Fruit fly (Drosophila melanogaster) whole organism, embryonic: ENCODE results near the gene Ufsp2.
A peak's percentile ranks its signal among the peaks of the same experiment; 100 is the strongest.

ENCODE experiments used
- Antp ChIP-seq: fragments of 200-800 bp; sonication (Bioruptor generic); optimal IDR thresholded peaks from 3 replicates; lab custom pipeline; 2016; ENCODE audit warnings: missing biosample characterization, missing genetic modification characterization
- BEAF-32 ChIP-seq: fragments of 200-800 bp; sonication (Bioruptor generic); optimal IDR thresholded peaks from 3 replicates; lab custom pipeline; 2017; ENCODE audit warnings: missing biosample characterization, missing genetic modification characterization, mild to moderate bottlenecking, moderate library complexity, missing genetic modification reagents
- BtbVII ChIP-seq: fragments of 200-800 bp; sonication (Bioruptor generic); optimal IDR thresholded peaks from 3 replicates; lab custom pipeline; 2017; ENCODE audit warnings: missing biosample characterization, mild to moderate bottlenecking, missing genetic modification characterization
- CG11085 ChIP-seq: fragments of 200-800 bp; sonication (Bioruptor generic); IDR thresholded peaks from 2 replicates; pipeline ENCODE4 v1.3.6; 2022; ENCODE audit warnings: missing biosample characterization, missing genetic modification characterization
- CG13123 ChIP-seq: fragments of 200-800 bp; sonication (Bioruptor generic); optimal IDR thresholded peaks from 2 replicates; lab custom pipeline; 2016; ENCODE audit warnings: missing biosample characterization, missing genetic modification characterization
- CG15073 ChIP-seq: fragments of 200-800 bp; sonication (Bioruptor generic); optimal IDR thresholded peaks from 2 replicates; lab custom pipeline; 2016; ENCODE audit warnings: missing biosample characterization, missing genetic modification characterization
- CG15269 ChIP-seq: fragments of 200-800 bp; sonication (Bioruptor generic); optimal IDR thresholded peaks from 2 replicates; lab custom pipeline; 2018; ENCODE audit warnings: missing biosample characterization, mild to moderate bottlenecking, missing genetic modification characterization, moderate library complexity
- CG2678 ChIP-seq: fragments of 200-800 bp; sonication (Bioruptor generic); optimal IDR thresholded peaks from 3 replicates; lab custom pipeline; 2019; ENCODE audit warnings: missing biosample characterization, mild to moderate bottlenecking, missing genetic modification characterization, moderate library complexity
- CG30431 ChIP-seq: fragments of 200-800 bp; sonication (Bioruptor generic); optimal IDR thresholded peaks from 2 replicates; lab custom pipeline; 2017; ENCODE audit warnings: missing biosample characterization, missing genetic modification characterization
- CG3065 ChIP-seq: fragments of 200-800 bp; sonication (Bioruptor generic); optimal IDR thresholded peaks from 2 replicates; lab custom pipeline; 2016; ENCODE audit warnings: missing biosample characterization, missing genetic modification characterization
- CG34376 ChIP-seq: fragments of 200-800 bp; sonication (Bioruptor generic); optimal IDR thresholded peaks from 2 replicates; lab custom pipeline; 2018; ENCODE audit warnings: missing biosample characterization, mild to moderate bottlenecking, missing genetic modification characterization
- CG3726 ChIP-seq: fragments of 200-800 bp; sonication (Bioruptor generic); IDR thresholded peaks from 3 replicates; pipeline ENCODE4, ENCODE4 v1.3.6; 2022; ENCODE audit warnings: missing biosample characterization, missing genetic modification characterization
- CG6654 ChIP-seq: fragments of 200-800 bp; sonication (Bioruptor generic); optimal IDR thresholded peaks from 2 replicates; lab custom pipeline; 2017; ENCODE audit warnings: missing biosample characterization, mild to moderate bottlenecking, missing genetic modification characterization
- CG7839 ChIP-seq: fragments of 200-800 bp; sonication (Bioruptor generic); optimal IDR thresholded peaks from 3 replicates; lab custom pipeline; 2018; ENCODE audit warnings: missing biosample characterization, mild to moderate bottlenecking, missing genetic modification characterization, moderate library complexity
- CG8290 ChIP-seq, 3 experiments: fragments of 200-800 bp; sonication (Bioruptor generic); optimal IDR thresholded peaks; 2 replicates each; lab custom pipeline; 2016 to 2019; ENCODE audit warnings: missing biosample characterization in 3 of 3, missing genetic modification characterization in 3 of 3, mild to moderate bottlenecking in 2 of 3, moderate library complexity in 1 of 3
- E2f2 ChIP-seq: fragments of 200-800 bp; sonication (Bioruptor generic); IDR thresholded peaks from 2 replicates; pipeline ENCODE4 v1.3.6; 2022; ENCODE audit warnings: missing biosample characterization, missing genetic modification characterization
- Ets97D ChIP-seq: fragments of 200-800 bp; sonication (Bioruptor generic); optimal IDR thresholded peaks from 3 replicates; lab custom pipeline; 2016; ENCODE audit warnings: missing biosample characterization, missing genetic modification characterization
- H15 ChIP-seq: fragments of 200-800 bp; sonication (Bioruptor generic); IDR thresholded peaks from 3 replicates; pipeline ENCODE4 v1.3.6; 2022; ENCODE audit warnings: missing biosample characterization, missing genetic modification characterization
- HLHmδ ChIP-seq: fragments of 200-800 bp; sonication (Bioruptor generic); optimal IDR thresholded peaks from 2 replicates; lab custom pipeline; 2018; ENCODE audit warnings: missing biosample characterization, mild to moderate bottlenecking, missing genetic modification characterization, moderate library complexity
- Hey ChIP-seq: fragments of 200-800 bp; sonication (Bioruptor generic); optimal IDR thresholded peaks from 3 replicates; lab custom pipeline; 2018; ENCODE audit warnings: missing biosample characterization, mild to moderate bottlenecking, missing genetic modification characterization
- Hmr ChIP-seq: fragments of 200-800 bp; sonication (Bioruptor generic); optimal IDR thresholded peaks from 3 replicates; lab custom pipeline; 2017; ENCODE audit warnings: mild to moderate bottlenecking, missing biosample characterization, missing genetic modification reagents, missing genetic modification characterization
- Hr78 ChIP-seq, 2 experiments: fragments of 200-800 bp in 1 of 2; fragments of >200 bp in 1 of 2; sonication (Bioruptor generic) in 1 of 2; optimal IDR thresholded peaks; 2 replicates each; lab custom pipeline; 2017 to 2019; ENCODE audit warnings: missing biosample characterization in 2 of 2, missing genetic modification characterization in 2 of 2, mild to moderate bottlenecking in 1 of 2, moderate library complexity in 1 of 2
- NK7.1 ChIP-seq: fragments of 200-800 bp; sonication (Bioruptor generic); optimal IDR thresholded peaks from 3 replicates; lab custom pipeline; 2016; ENCODE audit warnings: missing biosample characterization, missing genetic modification characterization
- Ptx1 ChIP-seq: fragments of 200-800 bp; sonication (Bioruptor generic); IDR thresholded peaks from 2 replicates; pipeline ENCODE4 v1.3.6; 2022; ENCODE audit warnings: missing biosample characterization, missing genetic modification characterization
- Sox100B ChIP-seq: fragments of 200-800 bp; sonication (Bioruptor generic); optimal IDR thresholded peaks from 3 replicates; lab custom pipeline; 2018; ENCODE audit warnings: missing biosample characterization, mild to moderate bottlenecking, missing genetic modification characterization
- Xbp1 ChIP-seq: fragments of 200-800 bp; sonication (Bioruptor generic); optimal IDR thresholded peaks from 3 replicates; lab custom pipeline; 2016; ENCODE audit warnings: missing biosample characterization, mild to moderate bottlenecking, missing genetic modification characterization
- Xrp1 ChIP-seq: fragments of 200-800 bp; sonication (Bioruptor generic); IDR thresholded peaks from 2 replicates; pipeline ENCODE4 v1.3.6; 2022; ENCODE audit warnings: missing biosample characterization, missing genetic modification characterization
- ase ChIP-seq: fragments of 200-800 bp; sonication (Bioruptor generic); IDR thresholded peaks from 3 replicates; pipeline ENCODE4 v1.3.6; 2022; ENCODE audit warnings: missing biosample characterization, missing genetic modification characterization
- bbx ChIP-seq: fragments of 200-800 bp; sonication (Bioruptor generic); IDR thresholded peaks from 2 replicates; pipeline ENCODE4 v1.3.6; 2022; ENCODE audit warnings: missing biosample characterization, missing genetic modification characterization; ENCODE audit not compliant: partially characterized antibody
- bcd ChIP-seq: fragments of 200-800 bp; sonication (Bioruptor generic); optimal IDR thresholded peaks from 2 replicates; lab custom pipeline; 2017; ENCODE audit warnings: missing biosample characterization, mild to moderate bottlenecking, missing genetic modification characterization
- cato ChIP-seq: fragments of 200-800 bp; sonication (Bioruptor generic); optimal IDR thresholded peaks from 2 replicates; lab custom pipeline; 2016; ENCODE audit warnings: missing biosample characterization, missing genetic modification characterization, borderline replicate concordance
- crc ChIP-seq: fragments of 200-800 bp; sonication (Bioruptor generic); optimal IDR thresholded peaks from 2 replicates; lab custom pipeline; 2016; ENCODE audit warnings: missing biosample characterization, missing genetic modification characterization
- cwo ChIP-seq: fragments of 200-800 bp; sonication (Bioruptor generic); optimal IDR thresholded peaks from 3 replicates; lab custom pipeline; 2017; ENCODE audit warnings: missing biosample characterization, missing genetic modification characterization, mild to moderate bottlenecking, moderate library complexity, missing genetic modification reagents
- emc ChIP-seq: fragments of 200-800 bp; sonication (Bioruptor generic); optimal IDR thresholded peaks from 2 replicates; lab custom pipeline; 2016; ENCODE audit warnings: missing biosample characterization, missing genetic modification characterization
- en ChIP-seq: fragments of 200-800 bp; sonication (Bioruptor generic); optimal IDR thresholded peaks from 2 replicates; lab custom pipeline; 2016; ENCODE audit warnings: missing biosample characterization, missing genetic modification characterization
- hbn ChIP-seq: fragments of 200-800 bp; sonication (Bioruptor generic); IDR thresholded peaks from 2 replicates; pipeline ENCODE4 v1.3.6; 2022; ENCODE audit warnings: missing biosample characterization, missing genetic modification characterization; ENCODE audit not compliant: partially characterized antibody
- ind ChIP-seq: fragments of 200-800 bp; sonication (Bioruptor generic); optimal IDR thresholded peaks from 3 replicates; lab custom pipeline; 2016; ENCODE audit warnings: missing biosample characterization, missing genetic modification characterization
- inv ChIP-seq: fragments of 200-800 bp; sonication (Bioruptor generic); IDR thresholded peaks from 2 replicates; pipeline ENCODE4 v1.3.6; 2022; ENCODE audit warnings: missing biosample characterization, missing genetic modification characterization; ENCODE audit not compliant: partially characterized antibody
- lbe ChIP-seq: fragments of 200-800 bp; sonication (Bioruptor generic); optimal IDR thresholded peaks from 2 replicates; lab custom pipeline; 2016; ENCODE audit warnings: missing biosample characterization, mild to moderate bottlenecking, missing genetic modification characterization
- lola ChIP-seq, 3 experiments: fragments of >200 bp in 2 of 3; fragments of 200-800 bp in 1 of 3; sonication (Bioruptor generic) in 1 of 3; optimal IDR thresholded peaks; 2 replicates each; lab custom pipeline; 2017 to 2019; ENCODE audit warnings: missing biosample characterization in 3 of 3, missing genetic modification characterization in 3 of 3, mild to moderate bottlenecking in 1 of 3, moderate library complexity in 1 of 3
- mirr ChIP-seq: fragments of 200-800 bp; sonication (Bioruptor generic); optimal IDR thresholded peaks from 3 replicates; lab custom pipeline; 2018; ENCODE audit warnings: missing biosample characterization, mild to moderate bottlenecking, missing genetic modification characterization
- onecut ChIP-seq: fragments of 200-800 bp; sonication (Bioruptor generic); IDR thresholded peaks from 2 replicates; pipeline ENCODE4 v1.3.6; 2022; ENCODE audit warnings: missing biosample characterization, missing genetic modification characterization
- run ChIP-seq: fragments of 200-800 bp; sonication (Bioruptor generic); optimal IDR thresholded peaks from 3 replicates; lab custom pipeline; 2018; ENCODE audit warnings: missing biosample characterization, mild to moderate bottlenecking, missing genetic modification characterization
- sr ChIP-seq: fragments of 200-800 bp; sonication (Bioruptor generic); IDR thresholded peaks from 3 replicates; pipeline ENCODE4 v1.3.6; 2022; ENCODE audit warnings: missing biosample characterization, missing genetic modification characterization
- stc ChIP-seq: fragments of 200-800 bp; sonication (Bioruptor generic); IDR thresholded peaks from 2 replicates; pipeline ENCODE4 v1.3.6; 2022; ENCODE audit warnings: missing biosample characterization, missing genetic modification characterization
- sug ChIP-seq: fragments of 200-800 bp; optimal IDR thresholded peaks from 2 replicates; lab custom pipeline; 2019; ENCODE audit warnings: missing biosample characterization, mild to moderate bottlenecking, missing genetic modification characterization, moderate library complexity
- tup ChIP-seq: fragments of 200-800 bp; sonication (Bioruptor generic); optimal IDR thresholded peaks from 2 replicates; lab custom pipeline; 2016; ENCODE audit warnings: missing biosample characterization, mild to moderate bottlenecking, missing genetic modification characterization, moderate library complexity
- usp ChIP-seq: fragments of >200 bp; optimal IDR thresholded peaks from 2 replicates; lab custom pipeline; 2017; ENCODE audit warnings: missing biosample characterization, missing genetic modification characterization

Ufsp2 gene

DNA sequence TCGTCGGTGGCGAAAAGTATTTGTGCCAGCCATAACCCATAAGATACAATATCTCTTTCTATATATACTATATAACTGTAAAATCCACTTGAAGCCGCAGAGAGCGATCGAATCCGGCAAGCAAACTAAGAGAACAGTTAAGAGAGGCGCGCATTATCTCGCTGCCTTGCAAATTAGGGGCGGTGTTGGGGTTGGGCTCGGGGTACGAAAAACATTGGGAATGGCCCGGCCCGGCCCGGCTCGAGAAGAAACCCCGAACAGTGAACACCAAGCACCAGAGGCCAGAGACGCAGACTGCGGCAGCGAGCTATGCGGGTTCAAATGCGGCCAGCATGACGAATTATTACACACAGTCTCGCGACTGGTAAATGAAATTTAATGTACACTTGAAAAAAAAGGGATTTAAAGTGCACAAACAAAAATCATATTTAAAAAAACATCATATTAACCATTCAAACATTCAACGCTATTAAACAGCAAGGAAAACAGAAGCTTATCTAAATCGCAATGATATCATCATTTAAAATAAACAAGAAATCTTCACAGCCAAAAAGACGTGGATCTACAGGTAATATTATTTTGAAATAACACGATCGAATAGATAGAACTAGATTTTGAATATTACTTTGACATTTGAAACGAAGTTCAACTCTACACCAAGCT lies 43.9 kb upstream of the Ufsp2 start:
- TF ChIP-seq CG2678 (tag; lab: Kevin White, UChicago) (peak; percentile 67), Xrp1 (GFP tag; lab: Robert Waterston, UW) (peak; percentile 66), lbe (GFP tag; lab: Kevin White, UChicago) (peak; percentile 74), Antp (peak; percentile 27), stc (GFP tag; lab: Robert Waterston, UW) (no peak), CG3726 (GFP tag; lab: Robert Waterston, UW) (0 out of 3 replicates have a peak, but pooled peaks have one; percentile 11), CG7839 (tag; lab: Kevin White, UChicago) (peak; percentile 38), CG6654 (GFP tag; lab: Kevin White, UChicago) (peak; percentile 1), CG15269 (tag; lab: Kevin White, UChicago) (no peak), CG3065 (GFP tag; lab: Kevin White, UChicago) (no peak), bbx (no peak), run (no peak), inv (GFP tag; lab: Robert Waterston, UW) (no peak), en (no peak), ind (GFP tag; lab: Kevin White, UChicago) (peak; percentile 52), tup (GFP tag; lab: Kevin White, UChicago) (no peak), CG34376 (GFP tag; lab: Kevin White, UChicago) (no peak), H15 (GFP tag; lab: Robert Waterston, UW) (no peak), hbn (no peak), E2f2 (GFP tag; lab: Robert Waterston, UW) (no peak), onecut (GFP tag; lab: Robert Waterston, UW) (peak; percentile 23; the same call in 1 of the 2 replicates), cato (GFP tag; lab: Kevin White, UChicago) (no peak), Hr78 (GFP tag; optimal IDR thresholded peaks at IDR 0.05; lab: Kevin White, UChicago) (peak in 1 of 2 experiments; percentile 29), CG30431 (GFP tag; lab: Kevin White, UChicago) (no peak), CG11085 (GFP tag; lab: Robert Waterston, UW) (no peak), ase (GFP tag; lab: Robert Waterston, UW) (0 out of 3 replicates have a peak, but pooled peaks have one; percentile 26), HLHmδ (GFP tag; lab: Kevin White, UChicago) (no peak), CG13123 (no peak), lola (GFP tag; optimal IDR thresholded peaks at IDR 0.05; lab: Kevin White, UChicago) (peak in 1 of 3 experiments; percentile 42), Hey (tag; lab: Kevin White, UChicago) (no peak), NK7.1 (GFP tag; lab: Kevin White, UChicago) (no peak), usp (GFP tag; lab: Kevin White, UChicago) (no peak), BEAF-32 (no peak), emc (GFP tag; lab: Kevin White, UChicago) (no peak), Hmr (GFP tag; lab: Kevin White, UChicago) (no peak), Ptx1 (GFP tag; lab: Robert Waterston, UW) (peak; percentile 71), crc (GFP tag; lab: Kevin White, UChicago) (no peak), mirr (GFP tag; lab: Kevin White, UChicago) (peak; percentile 15), bcd (peak; percentile 6), Sox100B (GFP tag; lab: Kevin White, UChicago) (peak; percentile 78), sr (GFP tag; lab: Robert Waterston, UW) (no peak), Ets97D (GFP tag; lab: Kevin White, UChicago) (no peak), cwo (GFP tag; lab: Kevin White, UChicago) (peak; percentile 34), Xbp1 (GFP tag; lab: Kevin White, UChicago) (peak; percentile 3), sug (tag; lab: Kevin White, UChicago) (peak; percentile 14), CG15073 (no peak), CG8290 (GFP tag; optimal IDR thresholded peaks at IDR 0.05; lab: Kevin White, UChicago) (no peak), CG8290 (tag; optimal IDR thresholded peaks at IDR 0.05; lab: Kevin White, UChicago) (peak in 1 of 2 experiments; percentile 26), BtbVII (GFP tag; lab: Kevin White, UChicago) (no peak)
